Worm (Caenorhabditis elegans) whole organism, L4 larva: ENCODE data around the gene ZK353.4.
A peak's percentile ranks its signal among the peaks of the same experiment; 100 is the strongest.

Experiments used
- D1046.2 ChIP-seq: fragments of 200-800 bp; sonication (Bioruptor generic); IDR thresholded peaks from 2 replicates; pipeline ENCODE4 v1.3.6; 2022; ENCODE audit warnings: missing genetic modification characterization, missing compliant biosample characterization
- F10B5.3 ChIP-seq: sonication (generic microtip); optimal IDR thresholded peaks from 2 replicates; lab custom pipeline; 2016; ENCODE audit warnings: mild to moderate bottlenecking, missing genetic modification characterization, missing compliant biosample characterization
- F26F4.8 ChIP-seq: fragments of 200-800 bp; sonication (Bioruptor generic); conservative IDR thresholded peaks from 2 replicates; pipeline ENCODE4 v1.3.6; 2022; ENCODE audit warnings: missing genetic modification characterization, missing compliant biosample characterization
- F37D6.2 ChIP-seq: sonication (generic microtip); optimal IDR thresholded peaks from 2 replicates; lab custom pipeline; 2016; ENCODE audit warnings: mild to moderate bottlenecking, missing genetic modification characterization, missing compliant biosample characterization
- F44E2.7 ChIP-seq: fragments of 200-800 bp; sonication (Bioruptor generic); IDR thresholded peaks from 2 replicates; pipeline ENCODE4 v2.1.2; 2022; ENCODE audit warnings: missing genetic modification characterization, missing compliant biosample characterization
- F49E8.2 ChIP-seq: sonication (generic microtip); optimal IDR thresholded peaks from 2 replicates; lab custom pipeline; 2016; ENCODE audit warnings: missing compliant biosample characterization, mild to moderate bottlenecking, missing genetic modification characterization, borderline replicate concordance
- T26A8.4 ChIP-seq: fragments of 200-800 bp; sonication (Bioruptor generic); IDR thresholded peaks from 2 replicates; pipeline ENCODE4 v1.3.6; 2022; ENCODE audit warnings: missing genetic modification characterization, missing compliant biosample characterization
- Y105C5A.15 ChIP-seq: fragments of 200-800 bp; sonication (Bioruptor generic); IDR thresholded peaks from 2 replicates; pipeline ENCODE4 v1.3.6; 2022; ENCODE audit warnings: missing genetic modification characterization, missing compliant biosample characterization
- ZK337.2 ChIP-seq: fragments of 200-800 bp; sonication (Bioruptor generic); IDR thresholded peaks from 2 replicates; pipeline ENCODE4 v1.3.6; 2022; ENCODE audit warnings: missing genetic modification reagents, missing genetic modification characterization, missing compliant biosample characterization
- ZK546.5 ChIP-seq, 2 experiments: sonication (generic microtip); optimal IDR thresholded peaks; 2 replicates each; lab custom pipeline; 2017; ENCODE audit warnings: missing biosample characterization in 2 of 2, missing genetic modification characterization in 2 of 2
- aha-1 ChIP-seq: fragments of 150-350 bp; peaks from one replicate; lab custom pipeline; 2014; ENCODE audit warnings: missing biosample characterization, missing genetic modification characterization
- attf-4 ChIP-seq: sonication (generic microtip); optimal IDR thresholded peaks from 3 replicates; lab custom pipeline; 2017; ENCODE audit warnings: missing biosample characterization, missing genetic modification characterization
- ceh-32 ChIP-seq: sonication (generic microtip); optimal IDR thresholded peaks from 2 replicates; lab custom pipeline; 2016; ENCODE audit warnings: mild to moderate bottlenecking, missing genetic modification characterization, missing compliant biosample characterization; ENCODE audit not compliant: poor library complexity
- ceh-44 ChIP-seq: fragments of 200-800 bp; sonication (Bioruptor generic); IDR thresholded peaks from 2 replicates; pipeline ENCODE4 v1.3.6; 2022; ENCODE audit warnings: missing genetic modification reagents, missing genetic modification characterization, missing compliant biosample characterization
- ceh-62 ChIP-seq: sonication (generic microtip); optimal IDR thresholded peaks from 2 replicates; lab custom pipeline; 2017; ENCODE audit warnings: missing biosample characterization, missing genetic modification characterization
- ceh-82 ChIP-seq: sonication (generic microtip); optimal IDR thresholded peaks from 2 replicates; lab custom pipeline; 2017; ENCODE audit warnings: missing biosample characterization, missing genetic modification characterization
- cey-2 ChIP-seq: sonication (generic microtip); optimal IDR thresholded peaks from 3 replicates; lab custom pipeline; 2017; ENCODE audit warnings: missing genetic modification characterization, mild to moderate bottlenecking, missing compliant biosample characterization, antibody characterized with exemption, borderline replicate concordance; ENCODE audit not compliant: insufficient read depth
- daf-8 ChIP-seq: fragments of 200-800 bp; sonication (Bioruptor generic); IDR thresholded peaks from 2 replicates; pipeline ENCODE4 v1.3.6; 2022; ENCODE audit warnings: missing genetic modification characterization, missing compliant biosample characterization
- dmd-8 ChIP-seq: fragments of 200-800 bp; sonication (Bioruptor generic); IDR thresholded peaks from 2 replicates; pipeline ENCODE4 v1.3.6; 2022; ENCODE audit warnings: missing genetic modification characterization, missing compliant biosample characterization
- dmd-9 ChIP-seq: fragments of 200-800 bp; sonication (Bioruptor generic); IDR thresholded peaks from 2 replicates; pipeline ENCODE4 v1.3.6; 2022; ENCODE audit warnings: missing genetic modification reagents, missing genetic modification characterization, missing compliant biosample characterization
- dpl-1 ChIP-seq: fragments of 150-350 bp; optimal IDR thresholded peaks from 2 replicates; lab custom pipeline; 2014; ENCODE audit warnings: missing biosample characterization, missing genetic modification reagents, missing genetic modification characterization
- duxl-1 ChIP-seq: sonication (generic microtip); optimal IDR thresholded peaks from 2 replicates; lab custom pipeline; 2016; ENCODE audit warnings: mild to moderate bottlenecking, missing genetic modification characterization, moderate library complexity, missing compliant biosample characterization; ENCODE audit not compliant: poor library complexity
- egl-27 ChIP-seq: sonication (generic microtip); optimal IDR thresholded peaks from 3 replicates; lab custom pipeline; 2017; ENCODE audit warnings: missing biosample characterization, missing genetic modification reagents, missing genetic modification characterization
- fkh-10 ChIP-seq: fragments of 150-350 bp; optimal IDR thresholded peaks from 2 replicates; lab custom pipeline; 2014; ENCODE audit warnings: missing biosample characterization, missing genetic modification reagents, missing genetic modification characterization
- gei-8 ChIP-seq: fragments of 200-800 bp; sonication (Bioruptor generic); optimal IDR thresholded peaks from 2 replicates; lab custom pipeline; 2018; ENCODE audit warnings: mild to moderate bottlenecking, missing genetic modification characterization, missing compliant biosample characterization
- hlh-11 ChIP-seq: fragments of 200-800 bp; sonication (Bioruptor generic); optimal IDR thresholded peaks from 2 replicates; lab custom pipeline; 2018; ENCODE audit warnings: mild to moderate bottlenecking, missing genetic modification characterization, missing compliant biosample characterization
- hmg-1.1 ChIP-seq: fragments of 200-800 bp; sonication (Bioruptor generic); IDR thresholded peaks from 2 replicates; pipeline ENCODE4 v1.3.6; 2022; ENCODE audit warnings: missing genetic modification reagents, missing genetic modification characterization, missing compliant biosample characterization
- lin-1 ChIP-seq: fragments of 200-800 bp; sonication (Bioruptor generic); IDR thresholded peaks from 2 replicates; pipeline ENCODE4 v1.3.6; 2022; ENCODE audit warnings: missing genetic modification reagents, missing genetic modification characterization, missing compliant biosample characterization
- lin-38 ChIP-seq: fragments of 200-800 bp; sonication (Bioruptor generic); IDR thresholded peaks from 2 replicates; pipeline ENCODE4 v1.3.6; 2022; ENCODE audit warnings: missing genetic modification reagents, missing genetic modification characterization, missing compliant biosample characterization
- madf-5 ChIP-seq, 2 experiments: fragments of 200-800 bp; sonication (Bioruptor generic); IDR thresholded peaks; 2 replicates each; pipeline ENCODE4 v1.3.6; 2022; ENCODE audit warnings: missing compliant biosample characterization in 2 of 2, missing genetic modification characterization in 2 of 2
- madf-9 ChIP-seq: fragments of 200-800 bp; sonication (Bioruptor generic); conservative IDR thresholded peaks from 2 replicates; pipeline ENCODE4 v1.3.6; 2022; ENCODE audit warnings: missing genetic modification reagents, missing genetic modification characterization, missing compliant biosample characterization
- mdt-29 ChIP-seq: fragments of 200-800 bp; sonication (Bioruptor generic); IDR thresholded peaks from 2 replicates; pipeline ENCODE4 v1.3.6; 2022; ENCODE audit warnings: missing genetic modification reagents, missing genetic modification characterization, missing compliant biosample characterization
- mep-1 ChIP-seq: fragments of 150-350 bp; sonication (generic microtip); optimal IDR thresholded peaks from 3 replicates; lab custom pipeline; 2014; ENCODE audit warnings: missing biosample characterization, missing genetic modification characterization
- mes-2 ChIP-seq: sonication (generic microtip); optimal IDR thresholded peaks from 2 replicates; lab custom pipeline; 2016; ENCODE audit warnings: missing genotype, mild to moderate bottlenecking, missing genetic modification characterization, missing compliant biosample characterization; ENCODE audit not compliant: poor library complexity, severe bottlenecking
- mxl-2 ChIP-seq: fragments of 200-800 bp; sonication (Bioruptor generic); conservative IDR thresholded peaks from 2 replicates; pipeline ENCODE4 v1.3.6; 2022; ENCODE audit warnings: missing genetic modification reagents, missing genetic modification characterization, missing compliant biosample characterization
- nhr-25 ChIP-seq: sonication (generic microtip); optimal IDR thresholded peaks from 2 replicates; lab custom pipeline; 2017; ENCODE audit warnings: missing genetic modification characterization, mild to moderate bottlenecking, missing compliant biosample characterization, antibody characterized with exemption, moderate library complexity, borderline replicate concordance; ENCODE audit not compliant: insufficient read depth
- nhr-28 ChIP-seq: fragments of 150-350 bp; optimal IDR thresholded peaks from 2 replicates; lab custom pipeline; 2014; ENCODE audit warnings: missing biosample characterization, missing genetic modification characterization
- nhr-6 ChIP-seq: fragments of 150-350 bp; optimal IDR thresholded peaks from 2 replicates; lab custom pipeline; 2014; ENCODE audit warnings: missing biosample characterization, missing genetic modification characterization
- nhr-76 ChIP-seq: fragments of 150-350 bp; optimal IDR thresholded peaks from 2 replicates; lab custom pipeline; 2014; ENCODE audit warnings: missing biosample characterization, missing genetic modification characterization
- saeg-2 ChIP-seq: fragments of 200-800 bp; sonication (Bioruptor generic); IDR thresholded peaks from 2 replicates; pipeline ENCODE4 v1.3.6; 2022; ENCODE audit warnings: missing genetic modification reagents, missing genetic modification characterization, missing compliant biosample characterization
- skn-1 ChIP-seq: fragments of 150-350 bp; optimal IDR thresholded peaks from 2 replicates; lab custom pipeline; 2014; ENCODE audit warnings: missing biosample characterization, missing genetic modification characterization
- snpc-1.2 ChIP-seq: fragments of 200-800 bp; sonication (Bioruptor generic); IDR thresholded peaks from 2 replicates; pipeline ENCODE4 v1.3.6; 2022; ENCODE audit warnings: missing genetic modification reagents, missing genetic modification characterization, missing compliant biosample characterization
- spr-1 ChIP-seq: sonication (generic microtip); optimal IDR thresholded peaks from 2 replicates; lab custom pipeline; 2016; ENCODE audit warnings: mild to moderate bottlenecking, missing genetic modification characterization, missing compliant biosample characterization
- spr-3 ChIP-seq: fragments of 200-800 bp; sonication (Bioruptor generic); optimal IDR thresholded peaks from 2 replicates; lab custom pipeline; 2018; ENCODE audit warnings: mild to moderate bottlenecking, missing genetic modification characterization, missing compliant biosample characterization
- unc-39 ChIP-seq: sonication (generic microtip); optimal IDR thresholded peaks from 2 replicates; lab custom pipeline; 2017; ENCODE audit warnings: missing biosample characterization, missing genetic modification characterization
- zfp-2 ChIP-seq: sonication (generic microtip); optimal IDR thresholded peaks from 2 replicates; lab custom pipeline; 2016; ENCODE audit warnings: mild to moderate bottlenecking, missing genetic modification characterization, missing compliant biosample characterization
- ztf-11 ChIP-seq: fragments of 150-350 bp; optimal IDR thresholded peaks from 2 replicates; lab custom pipeline; 2014; ENCODE audit warnings: missing biosample characterization, missing genetic modification characterization
- ztf-7 ChIP-seq: fragments of 150-350 bp; optimal IDR thresholded peaks from 2 replicates; lab custom pipeline; 2014; ENCODE audit warnings: missing biosample characterization, missing genetic modification characterization

Gene ZK353.4

ce11 chrIII:8371595-8372305, 17.7 kb downstream of the ZK353.4 start, which contains the start of gene lmbr-1:
TSS of gene lmbr-1 (plus strand) at chrIII:8372255.
- TF ChIP-seq aha-1 (tag; lab: Kevin White, UChicago) (peak; percentile 65), T26A8.4 (no peak), mxl-2 (GFP tag; lab: Robert Waterston, UW) (no peak)

- TF ChIP-seq hlh-11 (tag; lab: Kevin White, UChicago) (peak; percentile 60), D1046.2 (GFP tag; lab: Robert Waterston, UW) (no peak), madf-9 (GFP tag; lab: Robert Waterston, UW) (no peak), ceh-32 (no peak), mdt-29 (GFP tag; lab: Robert Waterston, UW) (no peak), cey-2 (tag; lab: Kevin White, UChicago) (no peak), lin-38 (no peak), F26F4.8 (GFP tag; lab: Robert Waterston, UW) (no peak), nhr-76 (tag; lab: Kevin White, UChicago) (no peak), T26A8.4 (no peak), ceh-62 (tag; lab: Kevin White, UChicago) (no peak), dmd-9 (GFP tag; lab: Robert Waterston, UW) (no peak), ztf-7 (no peak), unc-39 (no peak), dpl-1 (no peak), F44E2.7 (no peak), spr-1 (tag; lab: Kevin White, UChicago) (no peak), F49E8.2 (tag; lab: Kevin White, UChicago) (no peak), ztf-11 (no peak), hmg-1.1 (0 out of 2 replicates have a peak, but pooled peaks have one; percentile 14), mxl-2 (GFP tag; lab: Robert Waterston, UW) (no peak), nhr-28 (tag; lab: Kevin White, UChicago) (peak; percentile 53), aha-1 (tag; lab: Kevin White, UChicago) (no peak), F37D6.2 (tag; lab: Kevin White, UChicago) (no peak), Y105C5A.15 (no peak), fkh-10 (no peak), madf-5 (GFP tag; IDR thresholded peaks at IDR 0.05; lab: Robert Waterston, UW) (no peak), lin-1 (no peak), spr-3 (GFP tag; lab: Kevin White, UChicago) (no peak), ZK546.5 (tag; optimal IDR thresholded peaks at IDR 0.05; lab: Kevin White, UChicago) (no peak), ceh-82 (tag; lab: Kevin White, UChicago) (no peak), gei-8 (GFP tag; lab: Kevin White, UChicago) (no peak), duxl-1 (no peak), ZK337.2 (GFP tag; lab: Robert Waterston, UW) (no peak), mes-2 (tag; lab: Kevin White, UChicago) (peak; percentile 20), nhr-25 (tag; lab: Kevin White, UChicago) (no peak), daf-8 (no peak), saeg-2 (no peak), snpc-1.2 (GFP tag; lab: Robert Waterston, UW) (no peak), nhr-6 (tag; lab: Kevin White, UChicago) (peak; percentile 44), dmd-8 (GFP tag; lab: Robert Waterston, UW) (no peak), attf-4 (tag; lab: Kevin White, UChicago) (no peak), egl-27 (no peak), F10B5.3 (tag; lab: Kevin White, UChicago) (no peak), zfp-2 (no peak), ceh-44 (GFP tag; lab: Robert Waterston, UW) (no peak), skn-1 (tag; lab: Kevin White, UChicago) (no peak), mep-1 (tag; lab: Kevin White, UChicago) (peak; percentile 55)
These were observed 18.6 kb downstream of the ZK353.4 start for ce11 chrIII:8370846-8371257.
